Worm (Caenorhabditis elegans) whole organism, L1 larva: Measurements from ENCODE around the gene set-24.
"Not testable (repeated sequence)": the region's sequence is repeated elsewhere in the genome, so short reads cannot be mapped to it uniquely, and the experiment has no call there.

Source experiments
- C04F5.9 ChIP-seq: sonication (generic microtip); optimal IDR thresholded peaks from 2 replicates; lab custom pipeline; 2016; ENCODE audit warnings: missing genetic modification characterization, missing compliant biosample characterization
- C16A3.4 ChIP-seq: fragments of 150-350 bp; optimal IDR thresholded peaks from 2 replicates; lab custom pipeline; 2014; ENCODE audit warnings: missing biosample characterization, missing genetic modification characterization
- C34B4.2 ChIP-seq: sonication (generic microtip); optimal IDR thresholded peaks from 2 replicates; lab custom pipeline; 2017; ENCODE audit warnings: mild to moderate bottlenecking, missing genetic modification characterization, missing compliant biosample characterization
- Y116A8C.19 ChIP-seq: sonication (generic microtip); optimal IDR thresholded peaks from 2 replicates; lab custom pipeline; 2016; ENCODE audit warnings: missing compliant biosample characterization, missing genetic modification characterization, borderline replicate concordance
- alr-1 ChIP-seq: fragments of 200-800 bp; sonication (Bioruptor generic); optimal IDR thresholded peaks from 2 replicates; lab custom pipeline; 2018; ENCODE audit warnings: borderline replicate concordance, mild to moderate bottlenecking, missing genetic modification characterization, missing compliant biosample characterization
- blmp-1 ChIP-seq: fragments of 150-350 bp; optimal IDR thresholded peaks from 2 replicates; lab custom pipeline; 2014; ENCODE audit warnings: missing biosample characterization, missing genetic modification characterization
- ceh-63 ChIP-seq: fragments of 200-800 bp; sonication (Bioruptor generic); optimal IDR thresholded peaks from 2 replicates; lab custom pipeline; 2018; ENCODE audit warnings: mild to moderate bottlenecking, missing genetic modification characterization, missing compliant biosample characterization
- ceh-82 ChIP-seq, 3 experiments: fragments of 150-350 bp in 1 of 3; sonication (generic microtip) in 2 of 3; optimal IDR thresholded peaks; 2 replicates each; lab custom pipeline; 2014 to 2017; ENCODE audit warnings: missing biosample characterization in 3 of 3, missing genetic modification characterization in 3 of 3
- ceh-88 ChIP-seq: fragments of 200-800 bp; sonication (Bioruptor generic); IDR thresholded peaks from 2 replicates; pipeline ENCODE4 v1.3.6; 2022; ENCODE audit warnings: missing genetic modification characterization, missing compliant biosample characterization
- ceh-90 ChIP-seq: sonication (generic microtip); optimal IDR thresholded peaks from 2 replicates; lab custom pipeline; 2016; ENCODE audit warnings: missing genetic modification characterization, missing compliant biosample characterization
- ces-1 ChIP-seq: fragments of 150-350 bp; optimal IDR thresholded peaks from 2 replicates; lab custom pipeline; 2014; ENCODE audit warnings: missing biosample characterization, missing genetic modification reagents, missing genetic modification characterization
- dpl-1 ChIP-seq, 3 experiments: fragments of 150-350 bp in 2 of 3; sonication (generic microtip) in 1 of 3; optimal IDR thresholded peaks; 2 replicates each; lab custom pipeline; 2014 to 2017; ENCODE audit warnings: missing biosample characterization in 3 of 3, missing genetic modification characterization in 3 of 3, missing genetic modification reagents in 3 of 3
- efl-1 ChIP-seq, 4 experiments: fragments of 150-350 bp; optimal IDR thresholded peaks in 3 of 4; peaks in 1 of 4; 1 replicate in 1 of 4; 2 replicates in 3 of 4; lab custom pipeline; 2014; ENCODE audit warnings: missing biosample characterization in 2 of 4, missing genetic modification characterization in 2 of 4, missing genetic modification reagents in 2 of 4
- elt-3 ChIP-seq, 6 experiments: fragments of 150-350 bp in 1 of 6; sonication (generic microtip); optimal IDR thresholded peaks; 2 replicates each; lab custom pipeline; 2017 to 2018; ENCODE audit warnings: missing biosample characterization in 6 of 6, missing genetic modification characterization in 6 of 6, inconsistent platforms in 1 of 6
- fkh-10 ChIP-seq: sonication (generic microtip); optimal IDR thresholded peaks from 2 replicates; lab custom pipeline; 2017; ENCODE audit warnings: missing biosample characterization, missing genetic modification reagents, missing genetic modification characterization
- hlh-17 ChIP-seq: fragments of 200-800 bp; sonication (Bioruptor generic); optimal IDR thresholded peaks from 2 replicates; lab custom pipeline; 2018; ENCODE audit warnings: missing genetic modification characterization, mild to moderate bottlenecking, missing compliant biosample characterization, moderate library complexity, borderline replicate concordance
- hlh-4 ChIP-seq: sonication (generic microtip); optimal IDR thresholded peaks from 2 replicates; lab custom pipeline; 2016; ENCODE audit warnings: mild to moderate bottlenecking, missing genetic modification characterization, missing compliant biosample characterization
- hpl-2 ChIP-seq: fragments of 150-350 bp; optimal IDR thresholded peaks from 2 replicates; lab custom pipeline; 2014; ENCODE audit warnings: missing biosample characterization, missing genetic modification reagents, missing genetic modification characterization
- irx-1 ChIP-seq: sonication (generic microtip); optimal IDR thresholded peaks from 2 replicates; lab custom pipeline; 2016; ENCODE audit warnings: missing genetic modification characterization, missing compliant biosample characterization
- lin-39 ChIP-seq: fragments of 150-350 bp; optimal IDR thresholded peaks from 2 replicates; lab custom pipeline; 2014; ENCODE audit warnings: missing biosample characterization, missing genetic modification reagents, missing genetic modification characterization
- lsy-2 ChIP-seq, 2 experiments: fragments of 150-350 bp; optimal IDR thresholded peaks; 2 replicates each; lab custom pipeline; 2014; ENCODE audit warnings: missing biosample characterization in 2 of 2, missing genetic modification characterization in 2 of 2
- mdl-1 ChIP-seq, 2 experiments: fragments of 150-350 bp; optimal IDR thresholded peaks; 2 replicates each; lab custom pipeline; 2014 to 2017; ENCODE audit warnings: missing biosample characterization in 2 of 2, missing genetic modification characterization in 2 of 2, inconsistent platforms in 1 of 2
- nhr-11 ChIP-seq: fragments of 150-350 bp; optimal IDR thresholded peaks from 2 replicates; lab custom pipeline; 2014; ENCODE audit warnings: missing biosample characterization, missing genetic modification characterization
- nhr-12 ChIP-seq: sonication (generic microtip); optimal IDR thresholded peaks from 2 replicates; lab custom pipeline; 2017; ENCODE audit warnings: missing biosample characterization, missing genetic modification characterization
- nhr-19 ChIP-seq: fragments of 200-800 bp; sonication (Bioruptor generic); conservative IDR thresholded peaks from 2 replicates; pipeline ENCODE4 v1.3.6; 2022; ENCODE audit warnings: missing genetic modification characterization, missing compliant biosample characterization
- nhr-20 ChIP-seq: sonication (generic microtip); optimal IDR thresholded peaks from 2 replicates; lab custom pipeline; 2016; ENCODE audit warnings: mild to moderate bottlenecking, missing genetic modification characterization, missing compliant biosample characterization
- nhr-47 ChIP-seq: sonication (generic microtip); optimal IDR thresholded peaks from 2 replicates; lab custom pipeline; 2016; ENCODE audit warnings: mild to moderate bottlenecking, missing genetic modification characterization, moderate library complexity, missing compliant biosample characterization
- nhr-76 ChIP-seq: sonication (generic microtip); optimal IDR thresholded peaks from 2 replicates; lab custom pipeline; 2017; ENCODE audit warnings: missing biosample characterization, missing genetic modification characterization
- nhr-77 ChIP-seq: fragments of 150-350 bp; optimal IDR thresholded peaks from 2 replicates; lab custom pipeline; 2014; ENCODE audit warnings: missing biosample characterization, missing genetic modification characterization
- pag-3 ChIP-seq: sonication (generic microtip); optimal IDR thresholded peaks from 2 replicates; lab custom pipeline; 2017; ENCODE audit warnings: missing genetic modification characterization, mild to moderate bottlenecking, missing compliant biosample characterization, antibody characterized with exemption, borderline replicate concordance; ENCODE audit not compliant: insufficient read depth
- pax-3 ChIP-seq: fragments of 200-800 bp; sonication (Bioruptor generic); optimal IDR thresholded peaks from 2 replicates; lab custom pipeline; 2018; ENCODE audit warnings: mild to moderate bottlenecking, missing genetic modification characterization, moderate library complexity, missing compliant biosample characterization
- pqm-1 ChIP-seq: sonication (generic microtip); optimal IDR thresholded peaks from 3 replicates; lab custom pipeline; 2017; ENCODE audit warnings: missing biosample characterization, missing genetic modification characterization
- rnt-1 ChIP-seq: sonication (generic microtip); optimal IDR thresholded peaks from 2 replicates; lab custom pipeline; 2016; ENCODE audit warnings: mild to moderate bottlenecking, missing genetic modification characterization, moderate library complexity, missing compliant biosample characterization
- skn-1 ChIP-seq: fragments of 150-350 bp; optimal IDR thresholded peaks from 2 replicates; lab custom pipeline; 2014; ENCODE audit warnings: missing biosample characterization, missing genetic modification characterization
- snpc-4 ChIP-seq: fragments of 150-350 bp; optimal IDR thresholded peaks from 2 replicates; lab custom pipeline; 2014; ENCODE audit warnings: missing biosample characterization, missing genetic modification characterization
- tbx-2 ChIP-seq: sonication (generic microtip); optimal IDR thresholded peaks from 2 replicates; lab custom pipeline; 2016; ENCODE audit warnings: missing genetic modification characterization, missing compliant biosample characterization
- tlp-1 ChIP-seq: fragments of 150-350 bp; optimal IDR thresholded peaks from 2 replicates; lab custom pipeline; 2014; ENCODE audit warnings: missing biosample characterization, missing genetic modification characterization
- unc-30 ChIP-seq: sonication (generic microtip); optimal IDR thresholded peaks from 2 replicates; lab custom pipeline; 2017; ENCODE audit warnings: missing biosample characterization, missing genetic modification characterization
- unc-98 ChIP-seq: fragments of 200-800 bp; sonication (Bioruptor generic); IDR thresholded peaks from 2 replicates; pipeline ENCODE4 v1.3.6; 2022; ENCODE audit warnings: missing genetic modification characterization, missing compliant biosample characterization
- ztf-4 ChIP-seq: fragments of 150-350 bp; optimal IDR thresholded peaks from 2 replicates; lab custom pipeline; 2014; ENCODE audit warnings: missing biosample characterization, missing genetic modification characterization

The set-24 gene

ce11 chrII:12162997-12163396 lies 32.2 kb upstream of the set-24 start (continued):
- TF ChIP-seq nhr-20 (tag; lab: Kevin White, UChicago) (no peak), nhr-47 (no peak), efl-1 (optimal IDR thresholded peaks at IDR 0.05; lab: Kevin White, UChicago) (peak; percentile 60 to 67), efl-1 (GFP tag; optimal IDR thresholded peaks at IDR 0.05 in 1 of 2; lab: Kevin White, UChicago) (peak in 1 of 2 experiments; percentile 33), tlp-1 (no peak)

- TF ChIP-seq tbx-2 (tag; lab: Kevin White, UChicago); dpl-1 (GFP tag; optimal IDR thresholded peaks at IDR 0.05; lab: Kevin White, UChicago); fkh-10: not testable (repeated sequence)
Measured at ce11 chrII:12154186-12154585, 23.4 kb upstream of the set-24 start, which contains the start of gene Y57A10A.5. Y57A10A.5 (plus strand) TSS chrII:12154486.

ce11 chrII:12151640-12152039 lies 20.9 kb upstream of the set-24 start, which contains the start of gene Y57A10A.4:
Y57A10A.4 (plus strand) TSS chrII:12151940.
- TF ChIP-seq pax-3 (tag; lab: Kevin White, UChicago); C04F5.9; ztf-4 (tag; lab: Kevin White, UChicago): not testable (repeated sequence)
- TF ChIP-seq, all 84 proteins: peak for 0; not testable (repeated sequence) for 84

ce11 chrII:12150227-12150626 lies 19.5 kb upstream of the set-24 start:
- TF ChIP-seq efl-1 (optimal IDR thresholded peaks at IDR 0.05; lab: Kevin White, UChicago): peak in 1 of 2 experiments; percentile 62
- no peak for TF ChIP-seq efl-1 (GFP tag; optimal IDR thresholded peaks at IDR 0.05 in 1 of 2; lab: Kevin White, UChicago)
- no peak for TF ChIP-seq nhr-19
- no peak for TF ChIP-seq C16A3.4 (tag; lab: Kevin White, UChicago)
- TF ChIP-seq, all 84 proteins: peak for 1

- no peak for TF ChIP-seq C34B4.2
- TF ChIP-seq tlp-1: no peak
- TF ChIP-seq hpl-2: no peak
- TF ChIP-seq nhr-76 (tag; lab: Kevin White, UChicago): no peak
- no peak for TF ChIP-seq alr-1 (tag; lab: Kevin White, UChicago)
- no peak for TF ChIP-seq hlh-4
- TF ChIP-seq irx-1: no peak
- TF ChIP-seq hlh-17 (GFP tag; lab: Kevin White, UChicago): no peak
- TF ChIP-seq ces-1 (GFP tag; lab: Kevin White, UChicago): no peak
- no peak for TF ChIP-seq lsy-2 (tag; optimal IDR thresholded peaks at IDR 0.05; lab: Kevin White, UChicago)
- TF ChIP-seq unc-98: no peak
- no peak for TF ChIP-seq ceh-90 (tag; lab: Kevin White, UChicago)
- no peak for TF ChIP-seq mdl-1 (tag; optimal IDR thresholded peaks at IDR 0.05; lab: Kevin White, UChicago)
- no peak for TF ChIP-seq nhr-77 (tag; lab: Kevin White, UChicago)
- no peak for TF ChIP-seq ceh-63 (GFP tag; lab: Kevin White, UChicago)
- TF ChIP-seq ceh-82 (tag; optimal IDR thresholded peaks at IDR 0.05; lab: Kevin White, UChicago): no peak
- TF ChIP-seq nhr-20 (tag; lab: Kevin White, UChicago): no peak
- TF ChIP-seq pag-3 (tag; lab: Kevin White, UChicago): no peak
Measured at ce11 chrII:12147331-12147730, 16.6 kb upstream of the set-24 start, which contains the start of gene Y57A10A.2. Y57A10A.2 (plus strand) TSS chrII:12147631.

ce11 chrII:12143558-12143957 lies 12.8 kb upstream of the set-24 start:
- no peak for TF ChIP-seq nhr-11
- no peak for TF ChIP-seq ces-1 (GFP tag; lab: Kevin White, UChicago)
- TF ChIP-seq, all 84 proteins: peak for 0

ce11 chrII:12137983-12138382 lies 7.2 kb upstream of the set-24 start:
- TF ChIP-seq pag-3 (tag; lab: Kevin White, UChicago) (no peak), unc-98 (no peak), elt-3 (tag; optimal IDR thresholded peaks at IDR 0.05; lab: Kevin White, UChicago) (no peak), snpc-4 (tag; lab: Kevin White, UChicago) (no peak), lin-39 (tag; lab: Kevin White, UChicago) (no peak), skn-1 (tag; lab: Kevin White, UChicago) (no peak), tbx-2 (tag; lab: Kevin White, UChicago) (no peak), nhr-12 (tag; lab: Kevin White, UChicago) (no peak), Y116A8C.19 (tag; lab: Kevin White, UChicago) (no peak), ceh-88 (no peak), hlh-4 (no peak), rnt-1 (tag; lab: Kevin White, UChicago) (no peak), lsy-2 (tag; optimal IDR thresholded peaks at IDR 0.05; lab: Kevin White, UChicago) (no peak), blmp-1 (tag; lab: Kevin White, UChicago) (no peak), pqm-1 (tag; lab: Kevin White, UChicago) (no peak), unc-30 (tag; lab: Kevin White, UChicago) (no peak), nhr-77 (tag; lab: Kevin White, UChicago) (no peak)
